Worm (Caenorhabditis elegans) whole organism, midembryonic: ENCODE results near the gene srbc-43.

Experiments
- T22C8.4 ChIP-seq: fragments of 200-800 bp; sonication (Bioruptor generic); IDR thresholded peaks from 2 replicates; pipeline ENCODE4 v1.3.6; 2022; ENCODE audit warnings: missing genetic modification characterization, missing compliant biosample characterization
- cog-1 ChIP-seq: sonication (generic microtip); optimal IDR thresholded peaks from 2 replicates; lab custom pipeline; 2016; ENCODE audit warnings: missing genetic modification characterization, missing compliant biosample characterization
- flt-1 ChIP-seq: fragments of 200-800 bp; sonication (Bioruptor generic); IDR thresholded peaks from 2 replicates; pipeline ENCODE4 v1.3.6; 2022; ENCODE audit warnings: missing genetic modification characterization, missing compliant biosample characterization
- klf-2 ChIP-seq: fragments of 200-800 bp; sonication (Bioruptor generic); conservative IDR thresholded peaks from 2 replicates; pipeline ENCODE4 v1.3.6; 2022; ENCODE audit warnings: missing genetic modification reagents, missing genetic modification characterization, missing compliant biosample characterization
- med-1 ChIP-seq: sonication (generic microtip); optimal IDR thresholded peaks from 2 replicates; lab custom pipeline; 2017; ENCODE audit warnings: missing genetic modification characterization, mild to moderate bottlenecking, missing compliant biosample characterization, antibody characterized with exemption, missing genetic modification reagents; ENCODE audit not compliant: insufficient read depth
- ref-1 ChIP-seq: fragments of 200-800 bp; sonication (Bioruptor generic); conservative IDR thresholded peaks from 2 replicates; pipeline ENCODE4 v1.3.6; 2022; ENCODE audit warnings: missing genetic modification reagents, missing genetic modification characterization, missing compliant biosample characterization
- tab-1 ChIP-seq: fragments of 200-800 bp; sonication (Bioruptor generic); IDR thresholded peaks from 2 replicates; pipeline ENCODE4 v1.3.6; 2022; ENCODE audit warnings: missing genetic modification characterization, missing compliant biosample characterization
- ztf-23 ChIP-seq: fragments of 200-800 bp; sonication (Bioruptor generic); IDR thresholded peaks from 2 replicates; pipeline ENCODE4 v1.3.6; 2022; ENCODE audit warnings: missing genetic modification reagents, missing genetic modification characterization, missing compliant biosample characterization
- ztf-29 ChIP-seq: fragments of 200-800 bp; sonication (Bioruptor generic); IDR thresholded peaks from 2 replicates; pipeline ENCODE4 v1.3.6; 2022; ENCODE audit warnings: missing genetic modification reagents, missing genetic modification characterization, missing compliant biosample characterization

Gene srbc-43

ce11 chrV:12749558-12749957 is 40.8 kb downstream of the srbc-43 start:
- TF ChIP-seq flt-1: no peak
- TF ChIP-seq klf-2 (GFP tag; lab: Robert Waterston, UW): no peak
- TF ChIP-seq cog-1 (tag; lab: Kevin White, UChicago): no peak
- TF ChIP-seq T22C8.4 (GFP tag; lab: Robert Waterston, UW): no peak
- TF ChIP-seq ztf-29: no peak
- TF ChIP-seq ref-1 (GFP tag; lab: Robert Waterston, UW): no peak
- TF ChIP-seq med-1: no peak
- no peak for TF ChIP-seq ztf-23 (GFP tag; lab: Robert Waterston, UW)

- TF ChIP-seq T22C8.4 (GFP tag; lab: Robert Waterston, UW) (no peak), ztf-29 (no peak), cog-1 (tag; lab: Kevin White, UChicago) (no peak), ref-1 (GFP tag; lab: Robert Waterston, UW) (no peak), klf-2 (GFP tag; lab: Robert Waterston, UW) (no peak), med-1 (no peak), flt-1 (no peak), ztf-23 (GFP tag; lab: Robert Waterston, UW) (no peak), tab-1 (GFP tag; lab: Robert Waterston, UW) (no peak)
These were observed 42.5 kb downstream of the srbc-43 start, which contains the start of gene C15C8.5 for ce11 chrV:12747856-12748255. C15C8.5 (plus strand) TSS chrV:12748007.

- TF ChIP-seq T22C8.4 (GFP tag; lab: Robert Waterston, UW): no peak
These were observed 42.9 kb downstream of the srbc-43 start, which contains the start of gene C15C8.4 for ce11 chrV:12747431-12747830. C15C8.4 (minus strand) TSS chrV:12747463.

- TF ChIP-seq cog-1 (tag; lab: Kevin White, UChicago) (no peak), flt-1 (no peak), ztf-23 (GFP tag; lab: Robert Waterston, UW) (no peak), ztf-29 (no peak), tab-1 (GFP tag; lab: Robert Waterston, UW) (no peak), med-1 (no peak), T22C8.4 (GFP tag; lab: Robert Waterston, UW) (no peak), klf-2 (GFP tag; lab: Robert Waterston, UW) (no peak), ref-1 (GFP tag; lab: Robert Waterston, UW) (no peak)
These were observed 45.3 kb downstream of the srbc-43 start, which contains the start of gene C15C8.7 for ce11 chrV:12744979-12745378. C15C8.7 (minus strand) TSS chrV:12745050.

ce11 chrV:12743778-12744502 is 46.4 kb downstream of the srbc-43 start:
- no peak for TF ChIP-seq flt-1
- no peak for TF ChIP-seq ztf-29
- TF ChIP-seq ztf-23 (GFP tag; lab: Robert Waterston, UW): no peak
- TF ChIP-seq ref-1 (GFP tag; lab: Robert Waterston, UW): no peak
- no peak for TF ChIP-seq cog-1 (tag; lab: Kevin White, UChicago)
- TF ChIP-seq tab-1 (GFP tag; lab: Robert Waterston, UW): no peak

ce11 chrV:12741684-12742083 is 48.6 kb downstream of the srbc-43 start, which contains the start of gene hrg-7:
hrg-7 (plus strand) TSS chrV:12742041.
- TF ChIP-seq med-1 (no peak), ztf-29 (no peak), cog-1 (tag; lab: Kevin White, UChicago) (no peak), flt-1 (no peak), ref-1 (GFP tag; lab: Robert Waterston, UW) (no peak), tab-1 (GFP tag; lab: Robert Waterston, UW) (no peak), ztf-23 (GFP tag; lab: Robert Waterston, UW) (no peak), klf-2 (GFP tag; lab: Robert Waterston, UW) (no peak), T22C8.4 (GFP tag; lab: Robert Waterston, UW) (no peak)
